Worm (Caenorhabditis elegans) whole organism, L1 larva: ENCODE data around the gene K09D9.1.

Experiments used
- ama-1 ChIP-seq: fragments of 150-350 bp; optimal IDR thresholded peaks from 2 replicates; lab custom pipeline; 2014
- ceh-8 ChIP-seq: fragments of 200-800 bp; sonication (Bioruptor generic); optimal IDR thresholded peaks from 2 replicates; lab custom pipeline; 2018; ENCODE audit warnings: mild to moderate bottlenecking, missing genetic modification characterization, moderate library complexity, missing compliant biosample characterization
- irx-1 ChIP-seq: sonication (generic microtip); optimal IDR thresholded peaks from 2 replicates; lab custom pipeline; 2016; ENCODE audit warnings: missing genetic modification characterization, missing compliant biosample characterization
- jun-1 ChIP-seq: fragments of 150-350 bp; optimal IDR thresholded peaks from 2 replicates; lab custom pipeline; 2014; ENCODE audit warnings: missing biosample characterization, missing genetic modification reagents, missing genetic modification characterization
- lin-35 ChIP-seq, 2 experiments: fragments of 150-350 bp; optimal IDR thresholded peaks; 2 replicates each; lab custom pipeline; 2014; ENCODE audit warnings: missing biosample characterization in 2 of 2, missing genetic modification characterization in 2 of 2, missing genetic modification reagents in 2 of 2
- tbx-2 ChIP-seq: sonication (generic microtip); optimal IDR thresholded peaks from 2 replicates; lab custom pipeline; 2016; ENCODE audit warnings: missing genetic modification characterization, missing compliant biosample characterization
- zip-4 ChIP-seq: fragments of 200-800 bp; sonication (Bioruptor generic); optimal IDR thresholded peaks from 2 replicates; lab custom pipeline; 2018; ENCODE audit warnings: mild to moderate bottlenecking, missing genetic modification characterization, moderate library complexity, missing compliant biosample characterization

DNA sequence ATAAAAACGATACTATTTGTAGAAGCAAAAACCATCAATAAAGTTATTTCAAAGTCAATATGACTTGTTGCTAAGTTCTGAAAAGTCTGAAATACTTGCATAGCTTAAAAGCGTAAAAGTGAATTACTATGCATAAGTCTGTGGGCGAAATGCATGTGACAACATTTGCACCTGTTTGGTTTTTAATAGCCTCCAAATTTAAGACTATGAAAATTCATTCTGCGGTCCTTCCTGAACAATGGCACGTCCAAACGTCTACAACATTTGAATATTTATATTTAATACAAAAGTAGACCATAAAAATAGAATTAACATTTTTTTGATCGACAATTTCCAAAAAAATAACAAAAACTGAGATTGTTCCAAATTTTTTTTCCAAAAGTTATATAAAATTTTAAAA, 3.1 kb upstream of the K09D9.1 start, which contains the start of gene K09D9.14:
- no peak for TF ChIP-seq tbx-2
- no peak for TF ChIP-seq ceh-8
- no peak for TF ChIP-seq jun-1 (tag; lab: Kevin White, UChicago)
- TF ChIP-seq irx-1 (tag; lab: Kevin White, UChicago): no peak
- TF ChIP-seq zip-4: no peak
- TF ChIP-seq ama-1 (lab: Kevin White, UChicago): no peak
- no peak for TF ChIP-seq lin-35 (GFP tag; optimal IDR thresholded peaks at IDR 0.05; lab: Kevin White, UChicago)
